Worm (Caenorhabditis elegans): ENCODE results near the gene K08C7.6.
"Not testable (repeated sequence)": the region's sequence is repeated elsewhere in the genome, so short reads cannot be mapped to it uniquely, and the experiment has no call there.

The K08C7.6 gene

ce11 chrIV:10658366-10658765, 27.3 kb downstream of the K08C7.6 start (continued):
- TF ChIP-seq madf-3 (GFP tag; IDR thresholded peaks at IDR 0.05) (peak; percentile 86), Y53G8AR.9 (GFP tag; conservative IDR thresholded peaks at IDR 0.05) (peak; percentile 63), hmg-20 (GFP tag; IDR thresholded peaks at IDR 0.05) (peak; percentile 73), F33H1.4 (GFP tag; IDR thresholded peaks at IDR 0.05) (peak; percentile 37; the same call in 1 of the 2 replicates), madf-8 (GFP tag; conservative IDR thresholded peaks at IDR 0.05) (0 out of 2 replicates have a peak, but pooled peaks have one; percentile 6), ceh-40 (GFP tag; IDR thresholded peaks at IDR 0.05) (peak; percentile 81), cebp-2 (GFP tag; IDR thresholded peaks at IDR 0.05) (peak; percentile 76; the same call in 1 of the 2 replicates), attf-6 (GFP tag; IDR thresholded peaks at IDR 0.05) (peak; percentile 80)

- TF ChIP-seq nhr-80 (tag; optimal IDR thresholded peaks at IDR 0.05) = peak; percentile 78
- no peak for TF ChIP-seq fkh-3 (tag; optimal IDR thresholded peaks at IDR 0.05)
- TF ChIP-seq atf-7 (tag; optimal IDR thresholded peaks at IDR 0.05) = peak; percentile 25
- TF ChIP-seq zfh-2 (GFP tag; conservative IDR thresholded peaks at IDR 0.05) = no peak
- TF ChIP-seq ztf-26 (tag; optimal IDR thresholded peaks at IDR 0.05) = no peak
- TF ChIP-seq unc-62 (GFP tag; optimal IDR thresholded peaks at IDR 0.05) = no peak
Measured at ce11 chrIV:10656770-10657323, 28.8 kb downstream of the K08C7.6 start, which contains the start of gene K08C7.1. K08C7.1 (plus strand) TSS chrIV:10656812.

DNA sequence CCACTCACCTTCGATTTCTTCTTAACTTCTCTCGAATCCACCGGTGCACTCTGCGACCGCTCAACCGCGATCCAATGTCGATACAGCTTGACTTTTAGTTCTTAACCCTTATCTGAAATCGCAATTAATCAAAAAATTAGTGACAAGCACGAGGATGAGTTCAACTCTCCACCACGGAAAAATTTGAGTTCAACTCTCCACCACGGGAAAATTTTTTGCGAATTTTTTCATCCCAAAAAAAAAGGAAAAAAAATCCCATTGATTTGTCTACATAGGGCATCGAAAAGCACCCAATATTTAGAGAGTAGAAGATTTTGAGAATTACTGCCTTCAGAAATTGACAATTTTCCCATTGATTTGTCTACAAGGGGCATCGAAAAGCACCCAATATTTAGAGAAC, 31.6 kb downstream of the K08C7.6 start, which contains the start of gene glb-19:
glb-19 (minus strand) TSS at position 101 of the 400 bp plus-strand sequence.
- not testable (repeated sequence) for TF ChIP-seq ceh-91, aptf-3, F39B2.1 (GFP tag; IDR thresholded peaks at IDR 0.05)

ce11 chrIV:10638977-10639376, 46.7 kb downstream of the K08C7.6 start, which contains the start of gene F56C4.2:
F56C4.2 (plus strand) TSS chrIV:10639277.
- TF ChIP-seq attf-6 (GFP tag; IDR thresholded peaks at IDR 0.05) = no peak

DNA sequence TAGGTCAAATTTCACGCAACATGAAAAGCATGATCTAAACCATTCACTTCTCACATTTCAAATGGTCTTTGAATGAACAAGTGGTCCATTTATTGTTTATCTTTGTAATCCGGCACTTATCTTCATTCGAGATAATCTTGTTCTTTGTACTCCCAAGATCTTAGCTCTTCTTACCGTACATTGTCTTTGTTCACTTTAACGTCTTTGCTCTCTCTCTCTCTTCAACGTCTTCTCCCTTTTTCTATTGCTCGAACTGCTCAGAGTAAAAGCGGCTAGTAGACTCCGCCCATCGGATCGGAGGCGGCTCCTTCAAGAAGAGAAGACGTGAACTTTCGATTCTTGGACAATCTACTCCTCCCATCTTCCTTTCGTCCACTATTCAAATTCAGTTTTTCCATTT, 49.0 kb downstream of the K08C7.6 start, which contains the start of gene F56C4.1:
F56C4.1 (plus strand) TSS at position 301 of the 400 bp plus-strand sequence.
- TF ChIP-seq aptf-2 (GFP tag; conservative IDR thresholded peaks at IDR 0.05) (no peak), attf-3 (GFP tag; conservative IDR thresholded peaks at IDR 0.05) (no peak), C06A6.2 (GFP tag; conservative IDR thresholded peaks at IDR 0.05) (no peak), madf-10 (tag; optimal IDR thresholded peaks at IDR 0.05) (no peak), mcd-1 (GFP tag; IDR thresholded peaks at IDR 0.05) (no peak), repo-1 (tag; optimal IDR thresholded peaks at IDR 0.05) (no peak), B0019.2 (GFP tag; conservative IDR thresholded peaks at IDR 0.05) (no peak), nhr-179 (tag; optimal IDR thresholded peaks at IDR 0.05) (no peak), cebp-2 (GFP tag; IDR thresholded peaks at IDR 0.05) (no peak), ztf-26 (tag; optimal IDR thresholded peaks at IDR 0.05) (no peak), hsf-1 (GFP tag; IDR thresholded peaks at IDR 0.05) (no peak), Y67H2A.10 (GFP tag; conservative IDR thresholded peaks at IDR 0.05) (no peak), snpc-4 (GFP tag; optimal IDR thresholded peaks at IDR 0.05) (no peak), snpc-4 (tag; optimal IDR thresholded peaks at IDR 0.05) (no peak), F23B12.7 (tag; optimal IDR thresholded peaks at IDR 0.05; ENCODE audit: insufficient read depth) (no peak), unc-130 (GFP tag; optimal IDR thresholded peaks at IDR 0.05) (no peak), C17E4.6 (GFP tag; IDR thresholded peaks at IDR 0.05) (no peak), snpc-1.1 (tag; optimal IDR thresholded peaks at IDR 0.05; ENCODE audit: insufficient read depth) (no peak), madf-6 (GFP tag; IDR thresholded peaks at IDR 0.05) (no peak)

All from whole organism, young adult.